Fruit fly (Drosophila melanogaster): ENCODE measurements around the gene CG12535.
A peak's percentile ranks its signal among the peaks of the same experiment; 100 is the strongest.

Gene CG12535

dm6 chrX:3482119-3483014 is 33.6 kb upstream of the CG12535 start, which contains the start of the genes CG10804 and CG10802 (continued):
- TF ChIP-seq BtbVII (GFP tag; optimal IDR thresholded peaks at IDR 0.05) (peak; percentile 22), ewg (GFP tag; optimal IDR thresholded peaks at IDR 0.05) (peak; percentile 79), tap (tag; optimal IDR thresholded peaks at IDR 0.05) (no peak), wor (GFP tag; IDR thresholded peaks at IDR 0.05) (peak; percentile 57), Ssrp (tag; optimal IDR thresholded peaks at IDR 0.05) (peak; percentile 65), CG13296 (GFP tag; optimal IDR thresholded peaks at IDR 0.05) (peak; percentile 46), CG9609 (GFP tag; optimal IDR thresholded peaks at IDR 0.05) (peak; percentile 79), crp (GFP tag; optimal IDR thresholded peaks at IDR 0.05) (peak in 1 of 2 experiments; percentile 42), Ets97D (GFP tag; optimal IDR thresholded peaks at IDR 0.05) (peak; percentile 69), Nf-YB (GFP tag; optimal IDR thresholded peaks at IDR 0.05) (no peak), CG13624 (GFP tag; optimal IDR thresholded peaks at IDR 0.05) (peak; percentile 84), Dfd (GFP tag; optimal IDR thresholded peaks at IDR 0.05) (no peak), Six4 (GFP tag; optimal IDR thresholded peaks at IDR 0.05) (peak; percentile 44), cato (GFP tag; optimal IDR thresholded peaks at IDR 0.05; ENCODE audit: borderline replicate concordance) (peak; percentile 62), CG17361 (GFP tag; IDR thresholded peaks at IDR 0.05) (peak; percentile 82), Oaz (GFP tag; IDR thresholded peaks at IDR 0.05) (peak; percentile 68), Lpt (GFP tag; optimal IDR thresholded peaks at IDR 0.05) (no peak), disco-r (GFP tag; optimal IDR thresholded peaks at IDR 0.05) (peak; percentile 31), Sry-β (GFP tag; optimal IDR thresholded peaks at IDR 0.05) (peak; percentile 86), pita (GFP tag; optimal IDR thresholded peaks at IDR 0.05) (no peak), E2f2 (GFP tag; IDR thresholded peaks at IDR 0.05) (peak; percentile 71), CG7839 (tag; optimal IDR thresholded peaks at IDR 0.05) (no peak), CG3163 (GFP tag; optimal IDR thresholded peaks at IDR 0.05) (peak; percentile 58), ap (GFP tag; IDR thresholded peaks at IDR 0.05) (0 out of 2 replicates have a peak, but pooled peaks have one; percentile 21), CG4730 (GFP tag; IDR thresholded peaks at IDR 0.05) (peak; percentile 65), MTF-1 (GFP tag; optimal IDR thresholded peaks at IDR 0.05; ENCODE audit: borderline replicate concordance) (no peak), Dad (GFP tag; optimal IDR thresholded peaks at IDR 0.05) (peak; percentile 39), unpg (GFP tag; optimal IDR thresholded peaks at IDR 0.05) (peak; percentile 70), al (GFP tag; IDR thresholded peaks at IDR 0.05) (peak; percentile 85), luna (GFP tag; optimal IDR thresholded peaks at IDR 0.05) (peak; percentile 40), CG8388 (GFP tag; optimal IDR thresholded peaks at IDR 0.05) (peak; percentile 59), Ptx1 (GFP tag; IDR thresholded peaks at IDR 0.05) (peak; percentile 93), pros (GFP tag; optimal IDR thresholded peaks at IDR 0.05) (no peak), CG12391 (tag; optimal IDR thresholded peaks at IDR 0.05) (peak; percentile 85), Optix (GFP tag; IDR thresholded peaks at IDR 0.05) (peak; percentile 68; the same call in 1 of the 3 replicates), fru (optimal IDR thresholded peaks at IDR 0.05) (no peak), CG18764 (GFP tag; optimal IDR thresholded peaks at IDR 0.05) (peak; percentile 70), NC2β (GFP tag; optimal IDR thresholded peaks at IDR 0.05) (peak; percentile 37), pan (optimal IDR thresholded peaks at IDR 0.05) (no peak), pan (GFP tag; optimal IDR thresholded peaks at IDR 0.05 in 1 of 2, IDR thresholded peaks at IDR 0.05 in 1 of 2) (peak in 1 of 2 experiments; percentile 90), CG33557 (GFP tag; optimal IDR thresholded peaks at IDR 0.05) (peak; percentile 17), psq (GFP tag; optimal IDR thresholded peaks at IDR 0.05) (peak; percentile 26), ase (GFP tag; IDR thresholded peaks at IDR 0.05) (peak; percentile 85; the same call in 2 of the 3 replicates), CG12299 (tag; optimal IDR thresholded peaks at IDR 0.05) (no peak), CTCF (GFP tag; optimal IDR thresholded peaks at IDR 0.05) (no peak), HmgD (GFP tag; optimal IDR thresholded peaks at IDR 0.05) (peak; percentile 82), CG7556 (GFP tag; optimal IDR thresholded peaks at IDR 0.05) (peak; percentile 45), CG12942 (GFP tag; optimal IDR thresholded peaks at IDR 0.05) (peak; percentile 70), CG31365 (tag; optimal IDR thresholded peaks at IDR 0.05) (no peak), Xrp1 (GFP tag; IDR thresholded peaks at IDR 0.05) (peak; percentile 93)
